Worm (Caenorhabditis elegans) whole organism, early embryonic: ENCODE data around the gene gcc-1.

Experiments
- B0310.2 ChIP-seq: sonication (generic microtip); optimal IDR thresholded peaks from 2 replicates; lab custom pipeline; 2016; ENCODE audit warnings: mild to moderate bottlenecking, missing genetic modification characterization, missing compliant biosample characterization
- F13C5.2 ChIP-seq: sonication (generic microtip); optimal IDR thresholded peaks from 2 replicates; lab custom pipeline; 2017; ENCODE audit warnings: mild to moderate bottlenecking, missing genetic modification characterization, inconsistent platforms, missing compliant biosample characterization
- aly-1 ChIP-seq: sonication (generic microtip); optimal IDR thresholded peaks from 2 replicates; lab custom pipeline; 2016; ENCODE audit warnings: missing genetic modification characterization, missing compliant biosample characterization
- ama-1 ChIP-seq: fragments of 150-350 bp; optimal IDR thresholded peaks from 2 replicates; lab custom pipeline; 2014
- ceh-13 ChIP-seq: fragments of 200-800 bp; sonication (Bioruptor generic); optimal IDR thresholded peaks from 2 replicates; lab custom pipeline; 2018; ENCODE audit warnings: mild to moderate bottlenecking, missing genetic modification characterization, missing compliant biosample characterization
- ceh-36 ChIP-seq: sonication (generic microtip); optimal IDR thresholded peaks from 2 replicates; lab custom pipeline; 2016; ENCODE audit warnings: missing genetic modification characterization, inconsistent platforms, missing compliant biosample characterization
- ets-7 ChIP-seq: sonication (generic microtip); optimal IDR thresholded peaks from 2 replicates; lab custom pipeline; 2016; ENCODE audit warnings: missing genotype, missing genetic modification characterization, missing compliant biosample characterization
- flt-1 ChIP-seq: fragments of 200-800 bp; sonication (Bioruptor generic); IDR thresholded peaks from 2 replicates; pipeline ENCODE4 v1.3.6; 2022; ENCODE audit warnings: missing genetic modification characterization, missing compliant biosample characterization
- hmbx-1 ChIP-seq: sonication (generic microtip); optimal IDR thresholded peaks from 2 replicates; lab custom pipeline; 2016; ENCODE audit warnings: mild to moderate bottlenecking, missing genetic modification characterization, missing compliant biosample characterization
- hmg-4 ChIP-seq: fragments of 200-800 bp; sonication (Bioruptor generic); optimal IDR thresholded peaks from 2 replicates; lab custom pipeline; 2018; ENCODE audit warnings: mild to moderate bottlenecking, missing genetic modification characterization, missing compliant biosample characterization
- hnd-1 ChIP-seq: sonication (generic microtip); optimal IDR thresholded peaks from 2 replicates; lab custom pipeline; 2016; ENCODE audit warnings: missing genetic modification characterization, missing compliant biosample characterization
- pes-1 ChIP-seq: fragments of 200-800 bp; sonication (Bioruptor generic); IDR thresholded peaks from 2 replicates; pipeline ENCODE4 v1.3.6; 2022; ENCODE audit warnings: missing genetic modification reagents, missing genetic modification characterization, missing compliant biosample characterization
- scrt-1 ChIP-seq: fragments of 200-800 bp; sonication (Bioruptor generic); IDR thresholded peaks from 2 replicates; pipeline ENCODE4 v1.3.6; 2022; ENCODE audit warnings: missing genetic modification characterization, missing compliant biosample characterization
- sea-1 ChIP-seq: fragments of 200-800 bp; sonication (Bioruptor generic); conservative IDR thresholded peaks from 2 replicates; pipeline ENCODE4 v1.3.6; 2022; ENCODE audit warnings: missing genetic modification characterization, missing compliant biosample characterization
- tbx-11 ChIP-seq: fragments of 200-800 bp; sonication (Bioruptor generic); IDR thresholded peaks from 2 replicates; pipeline ENCODE4 v1.3.6; 2022; ENCODE audit warnings: missing genetic modification characterization, missing compliant biosample characterization
- tbx-37 ChIP-seq: fragments of 200-800 bp; sonication (Bioruptor generic); conservative IDR thresholded peaks from 2 replicates; pipeline ENCODE4 v1.3.6; 2022; ENCODE audit warnings: missing genetic modification reagents, missing genetic modification characterization, missing compliant biosample characterization
- tra-4 ChIP-seq: sonication (generic microtip); optimal IDR thresholded peaks from 2 replicates; lab custom pipeline; 2017; ENCODE audit warnings: missing genetic modification characterization, missing compliant biosample characterization

Gene gcc-1

ce11 chrX:3156062-3156791 is 3.5 kb upstream of the gcc-1 start:
- TF ChIP-seq aly-1 (tag; lab: Kevin White, UChicago) (no peak), tbx-37 (GFP tag; lab: Robert Waterston, UW) (no peak), B0310.2 (tag; lab: Kevin White, UChicago) (no peak), hmg-4 (GFP tag; lab: Kevin White, UChicago) (no peak)

DNA sequence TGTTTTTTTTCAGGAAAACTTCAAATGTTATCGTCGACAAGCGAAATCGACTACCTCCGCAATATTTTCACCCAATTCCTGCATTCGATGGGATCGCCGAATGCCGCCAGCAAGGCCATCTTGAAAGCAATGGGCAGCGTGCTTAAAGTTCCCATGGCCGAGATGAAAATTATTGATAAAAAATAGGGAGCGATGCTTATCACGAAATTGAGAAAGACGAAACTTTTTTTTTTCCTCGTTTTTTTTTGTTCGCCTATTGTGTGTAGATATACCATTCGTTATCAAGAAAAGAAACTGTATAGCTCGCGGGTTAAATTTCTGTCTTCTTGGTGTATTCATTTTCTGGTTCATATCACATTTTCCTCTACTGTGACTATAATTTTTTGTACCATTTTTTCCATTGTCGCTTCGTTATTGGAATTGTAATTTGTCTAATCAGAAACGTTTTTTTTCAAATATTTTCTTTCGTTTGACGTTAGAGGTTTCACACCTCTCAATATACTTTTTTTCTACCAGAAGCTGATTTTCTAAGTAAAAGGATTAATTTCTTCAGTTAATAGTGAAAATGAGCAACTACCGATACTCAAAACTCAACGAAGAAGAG is 4.3 kb downstream of the gcc-1 start, which contains the start of gene syx-6:
syx-6 (plus strand) TSS at position 554 of the 604 bp plus-strand sequence.
- TF ChIP-seq ama-1 (no peak), ets-7 (tag; lab: Kevin White, UChicago) (no peak), ceh-36 (tag; lab: Kevin White, UChicago) (no peak), ceh-13 (GFP tag; lab: Kevin White, UChicago) (no peak), hmg-4 (GFP tag; lab: Kevin White, UChicago) (no peak), tra-4 (no peak), B0310.2 (tag; lab: Kevin White, UChicago) (no peak), hmbx-1 (tag; lab: Kevin White, UChicago) (no peak), scrt-1 (GFP tag; lab: Robert Waterston, UW) (no peak), tbx-11 (GFP tag; lab: Robert Waterston, UW) (no peak), F13C5.2 (tag; lab: Kevin White, UChicago) (no peak), sea-1 (GFP tag; lab: Robert Waterston, UW) (no peak), flt-1 (GFP tag; lab: Robert Waterston, UW) (no peak), pes-1 (no peak), hnd-1 (no peak), tbx-37 (GFP tag; lab: Robert Waterston, UW) (no peak), aly-1 (tag; lab: Kevin White, UChicago) (no peak)

DNA sequence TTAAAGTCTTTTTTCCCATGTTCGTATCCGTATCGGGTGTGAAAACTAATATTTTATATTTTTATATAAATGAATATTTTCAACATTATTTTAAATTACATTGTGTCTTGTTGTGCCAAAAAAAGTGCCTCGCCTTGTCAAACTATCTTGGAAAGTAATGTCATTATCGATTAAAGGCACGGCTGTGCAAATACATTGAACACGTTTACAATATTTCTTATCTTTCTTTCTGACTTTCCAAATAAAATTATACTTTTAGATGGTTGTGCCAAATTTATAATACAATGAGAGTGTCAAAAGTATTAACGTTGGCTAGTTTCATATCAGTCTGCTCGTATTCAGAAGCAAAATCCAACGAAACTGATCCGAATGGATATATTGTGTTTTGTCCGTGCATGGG is 5.8 kb downstream of the gcc-1 start, which contains the start of gene pfut-1:
pfut-1 (plus strand) TSS at position 258 of the 400 bp plus-strand sequence.
- TF ChIP-seq hnd-1: no peak
- TF ChIP-seq tbx-11 (GFP tag; lab: Robert Waterston, UW): no peak
- no peak for TF ChIP-seq tbx-37 (GFP tag; lab: Robert Waterston, UW)
- TF ChIP-seq hmg-4 (GFP tag; lab: Kevin White, UChicago): no peak
- TF ChIP-seq ets-7 (tag; lab: Kevin White, UChicago): no peak
- TF ChIP-seq ama-1: no peak
- TF ChIP-seq ceh-13 (GFP tag; lab: Kevin White, UChicago): no peak
- TF ChIP-seq F13C5.2 (tag; lab: Kevin White, UChicago): no peak
- no peak for TF ChIP-seq tra-4
- no peak for TF ChIP-seq pes-1
- no peak for TF ChIP-seq aly-1 (tag; lab: Kevin White, UChicago)
- TF ChIP-seq sea-1 (GFP tag; lab: Robert Waterston, UW): no peak
- TF ChIP-seq ceh-36 (tag; lab: Kevin White, UChicago): no peak

DNA sequence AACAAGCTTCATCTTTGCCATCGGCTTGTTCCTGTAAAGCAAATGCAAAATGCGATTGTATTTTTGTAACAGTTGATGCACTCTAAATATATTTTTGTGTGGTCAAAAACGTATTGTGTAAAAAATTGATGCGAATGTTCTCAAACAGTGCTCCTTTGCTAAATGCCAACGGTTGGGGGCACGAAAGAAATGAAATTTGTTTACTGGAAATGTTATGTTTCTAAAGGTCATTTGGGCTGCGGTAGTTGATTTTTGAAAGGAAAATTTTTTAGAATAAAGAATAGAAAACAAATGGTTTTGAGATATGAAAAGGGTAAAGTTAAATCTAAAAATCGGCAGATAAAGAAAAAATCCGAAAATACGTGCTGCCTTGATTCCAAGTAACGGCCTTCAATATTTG is 10.7 kb downstream of the gcc-1 start, which contains the start of gene C15C7.6:
C15C7.6 (minus strand) TSS at position 101 of the 400 bp plus-strand sequence.
- no peak for TF ChIP-seq ceh-36 (tag; lab: Kevin White, UChicago)
- no peak for TF ChIP-seq ets-7 (tag; lab: Kevin White, UChicago)
- no peak for TF ChIP-seq ama-1
- TF ChIP-seq hmbx-1 (tag; lab: Kevin White, UChicago): no peak
- no peak for TF ChIP-seq flt-1 (GFP tag; lab: Robert Waterston, UW)
- TF ChIP-seq F13C5.2 (tag; lab: Kevin White, UChicago): no peak
- no peak for TF ChIP-seq pes-1
- no peak for TF ChIP-seq aly-1 (tag; lab: Kevin White, UChicago)
- TF ChIP-seq B0310.2 (tag; lab: Kevin White, UChicago): no peak
- no peak for TF ChIP-seq ceh-13 (GFP tag; lab: Kevin White, UChicago)
- TF ChIP-seq hmg-4 (GFP tag; lab: Kevin White, UChicago): no peak
- no peak for TF ChIP-seq tbx-37 (GFP tag; lab: Robert Waterston, UW)
- TF ChIP-seq sea-1 (GFP tag; lab: Robert Waterston, UW): no peak
- TF ChIP-seq tra-4: no peak
- no peak for TF ChIP-seq hnd-1

DNA sequence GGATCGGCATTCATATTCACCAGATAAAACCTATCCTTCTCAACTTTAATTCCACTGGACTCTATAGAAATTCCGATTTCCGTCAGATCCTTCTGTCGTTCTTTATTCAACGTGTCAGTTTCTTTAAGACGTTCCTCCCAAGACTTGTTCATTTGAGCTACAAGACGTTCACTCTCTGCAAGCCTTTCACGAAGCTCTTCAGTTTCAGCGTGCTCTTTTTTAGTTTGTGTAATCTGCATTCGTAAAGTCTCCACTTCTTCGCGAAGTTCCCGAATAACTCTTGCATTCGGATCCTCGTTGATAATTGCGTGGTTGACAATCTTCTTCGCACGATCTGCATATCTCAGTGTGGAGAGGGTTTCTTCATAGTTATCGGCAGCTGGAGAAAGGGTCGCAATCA is 17.0 kb downstream of the gcc-1 start:
- TF ChIP-seq hmbx-1 (tag; lab: Kevin White, UChicago): no peak
- no peak for TF ChIP-seq tra-4

DNA sequence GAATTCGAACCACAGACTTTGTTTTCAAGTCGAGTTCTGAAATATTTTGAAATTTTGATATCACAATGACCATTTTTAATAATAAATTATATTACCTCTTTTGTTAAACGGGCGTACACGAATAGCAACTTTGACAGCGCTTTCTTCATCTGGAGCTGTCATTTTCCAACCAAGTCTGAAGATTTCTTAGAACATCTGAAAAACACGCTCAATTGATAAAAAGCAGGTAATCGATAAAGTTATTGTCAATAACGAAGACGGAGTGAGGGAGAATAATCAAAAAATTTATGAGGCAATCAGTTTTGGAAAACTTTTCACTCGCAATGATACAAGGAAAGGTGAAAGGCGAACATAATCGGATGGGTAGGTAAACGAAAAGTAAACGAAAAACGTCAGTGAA is 18.8 kb downstream of the gcc-1 start, which contains the start of gene klp-4:
klp-4 (minus strand) TSS at position 201 of the 400 bp plus-strand sequence.
- TF ChIP-seq F13C5.2 (tag; lab: Kevin White, UChicago): no peak
- TF ChIP-seq ets-7 (tag; lab: Kevin White, UChicago): no peak
- no peak for TF ChIP-seq ceh-36 (tag; lab: Kevin White, UChicago)
- no peak for TF ChIP-seq hmbx-1 (tag; lab: Kevin White, UChicago)

ce11 chrX:3181376-3181775 is 21.6 kb downstream of the gcc-1 start:
- no peak for TF ChIP-seq sea-1 (GFP tag; lab: Robert Waterston, UW)
- no peak for TF ChIP-seq tra-4
- no peak for TF ChIP-seq hmbx-1 (tag; lab: Kevin White, UChicago)
- TF ChIP-seq hmg-4 (GFP tag; lab: Kevin White, UChicago): no peak
- no peak for TF ChIP-seq F13C5.2 (tag; lab: Kevin White, UChicago)
- no peak for TF ChIP-seq B0310.2 (tag; lab: Kevin White, UChicago)
- no peak for TF ChIP-seq aly-1 (tag; lab: Kevin White, UChicago)
- no peak for TF ChIP-seq hnd-1
- TF ChIP-seq ets-7 (tag; lab: Kevin White, UChicago): no peak
